Worm (Caenorhabditis elegans): ENCODE results near the gene F48C5.2.

Gene F48C5.2

ce11 chrX:11437716-11438115 lies 16.4 kb downstream of the F48C5.2 start:
- TF ChIP-seq sdc-2 (tag; optimal IDR thresholded peaks at IDR 0.05) (no peak), hlh-15 (tag; optimal IDR thresholded peaks at IDR 0.05) (no peak), nfya-1 (tag; optimal IDR thresholded peaks at IDR 0.05) (no peak), elt-4 (tag; optimal IDR thresholded peaks at IDR 0.05) (no peak), dve-1 (tag; optimal IDR thresholded peaks at IDR 0.05) (no peak), madf-2 (tag; optimal IDR thresholded peaks at IDR 0.05) (no peak), C38D4.7 (GFP tag; optimal IDR thresholded peaks at IDR 0.05) (no peak), ceh-48 (tag; optimal IDR thresholded peaks at IDR 0.05) (no peak), fkh-6 (tag; optimal IDR thresholded peaks at IDR 0.05) (no peak), pha-2 (tag; optimal IDR thresholded peaks at IDR 0.05) (no peak), sox-2 (GFP tag; IDR thresholded peaks at IDR 0.05) (no peak), ama-1 (optimal IDR thresholded peaks at IDR 0.05) (no peak), sox-4 (tag; optimal IDR thresholded peaks at IDR 0.05) (no peak), pros-1 (tag; optimal IDR thresholded peaks at IDR 0.05) (no peak), K09A11.1 (tag; optimal IDR thresholded peaks at IDR 0.05; ENCODE audit: insufficient read depth) (no peak), fkh-10 (GFP tag; optimal IDR thresholded peaks at IDR 0.05) (no peak), ref-2 (tag; optimal IDR thresholded peaks at IDR 0.05) (no peak), ceh-19 (GFP tag; optimal IDR thresholded peaks at IDR 0.05) (no peak), ceh-34 (tag; optimal IDR thresholded peaks at IDR 0.05) (no peak)

ce11 chrX:11435488-11435887 lies 18.6 kb downstream of the F48C5.2 start:
- no peak for TF ChIP-seq ceh-18 (tag; optimal IDR thresholded peaks at IDR 0.05)
- TF ChIP-seq sox-4 (tag; optimal IDR thresholded peaks at IDR 0.05) = no peak
- TF ChIP-seq C08G9.2 (tag; optimal IDR thresholded peaks at IDR 0.05) = no peak
- TF ChIP-seq ref-2 (tag; optimal IDR thresholded peaks at IDR 0.05) = no peak
- TF ChIP-seq ceh-34 (tag; optimal IDR thresholded peaks at IDR 0.05) = no peak

DNA sequence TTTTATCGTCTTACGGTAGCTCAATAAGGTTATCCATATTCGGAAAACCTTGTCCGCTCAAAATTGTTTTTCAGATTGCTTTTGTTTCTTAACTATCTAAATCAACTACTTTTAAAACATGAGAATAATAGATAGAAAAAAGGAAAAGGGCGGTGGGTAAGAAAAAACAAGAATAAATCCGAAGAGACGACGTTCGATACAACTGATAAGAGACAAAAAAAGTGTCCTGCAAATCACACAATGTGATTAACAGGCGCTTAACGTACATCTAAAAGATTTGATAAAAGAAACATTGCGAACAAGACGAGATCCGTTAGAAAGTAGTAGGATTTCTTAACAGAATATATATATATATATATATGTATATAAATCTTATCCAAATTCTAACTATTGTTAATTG lies 20.6 kb downstream of the F48C5.2 start, which contains the start of gene hum-4:
TSS of gene hum-4 (minus strand) at position 101 of the 400 bp plus-strand sequence.
- no peak for TF ChIP-seq lin-11 (tag; optimal IDR thresholded peaks at IDR 0.05)
- TF ChIP-seq pha-2 (tag; optimal IDR thresholded peaks at IDR 0.05) = no peak
- TF ChIP-seq gmeb-2 (tag; optimal IDR thresholded peaks at IDR 0.05) = no peak
- no peak for TF ChIP-seq F13H6.1 (tag; optimal IDR thresholded peaks at IDR 0.05)

- TF ChIP-seq gmeb-2 (tag; optimal IDR thresholded peaks at IDR 0.05) (no peak), hlh-15 (tag; optimal IDR thresholded peaks at IDR 0.05) (no peak), nhr-232 (tag; optimal IDR thresholded peaks at IDR 0.05) (no peak), ceh-6 (GFP tag; optimal IDR thresholded peaks at IDR 0.05) (no peak), pha-4 (tag; optimal IDR thresholded peaks at IDR 0.05) (no peak), pag-3 (tag; optimal IDR thresholded peaks at IDR 0.05; ENCODE audit: borderline replicate concordance) (no peak), unc-55 (GFP tag; optimal IDR thresholded peaks at IDR 0.05) (no peak), zip-5 (tag; optimal IDR thresholded peaks at IDR 0.05) (no peak), fkh-10 (GFP tag; optimal IDR thresholded peaks at IDR 0.05) (no peak), madf-2 (tag; optimal IDR thresholded peaks at IDR 0.05) (no peak), ets-4 (tag; optimal IDR thresholded peaks at IDR 0.05) (no peak), ceh-24 (tag; optimal IDR thresholded peaks at IDR 0.05) (no peak), ceh-34 (tag; optimal IDR thresholded peaks at IDR 0.05) (no peak), pqm-1 (tag; optimal IDR thresholded peaks at IDR 0.05) (no peak), eyg-1 (tag; optimal IDR thresholded peaks at IDR 0.05) (no peak), ceh-31 (tag; optimal IDR thresholded peaks at IDR 0.05) (no peak)
These were observed 26.6 kb downstream of the F48C5.2 start for ce11 chrX:11427550-11427949.

DNA sequence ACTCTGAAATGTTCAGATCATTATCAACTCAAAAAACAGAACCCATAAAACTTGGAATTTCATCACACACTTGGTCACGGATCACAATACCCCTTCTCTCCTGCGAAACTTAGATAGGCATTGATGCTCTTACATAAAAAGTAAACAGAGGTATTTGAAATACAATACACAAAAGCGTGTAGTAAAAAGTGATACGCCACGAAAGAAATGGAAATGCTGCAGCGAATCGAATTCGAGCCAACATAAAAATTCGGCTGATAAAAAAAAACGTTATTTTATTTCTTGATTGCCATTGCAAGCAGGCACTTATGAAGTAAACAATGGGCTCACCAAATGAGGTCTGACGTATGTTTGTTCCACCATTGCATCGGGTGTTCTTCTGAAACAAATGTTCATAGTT lies 27.5 kb downstream of the F48C5.2 start:
- TF ChIP-seq unc-3 (GFP tag; conservative IDR thresholded peaks at IDR 0.05) = no peak
- TF ChIP-seq unc-3 (tag; optimal IDR thresholded peaks at IDR 0.05) = no peak
- no peak for TF ChIP-seq sdc-2 (tag; optimal IDR thresholded peaks at IDR 0.05)
- TF ChIP-seq ceh-48 (tag; optimal IDR thresholded peaks at IDR 0.05) = no peak
- TF ChIP-seq hlh-30 (tag; optimal IDR thresholded peaks at IDR 0.05; ENCODE audit: insufficient read depth) = no peak
- no peak for TF ChIP-seq ceh-6 (GFP tag; optimal IDR thresholded peaks at IDR 0.05)
- no peak for TF ChIP-seq npax-4 (tag; optimal IDR thresholded peaks at IDR 0.05)
- no peak for TF ChIP-seq pqm-1 (tag; optimal IDR thresholded peaks at IDR 0.05)

Data from whole organism, late embryonic.